Worm (Caenorhabditis elegans) whole organism, L1 larva: ENCODE data around the gene F48G7.8.

ENCODE experiments used
- ceh-82 ChIP-seq, 3 experiments: fragments of 150-350 bp in 1 of 3; sonication (generic microtip) in 2 of 3; optimal IDR thresholded peaks; 2 replicates each; lab custom pipeline; 2014 to 2017; ENCODE audit warnings: missing biosample characterization in 3 of 3, missing genetic modification characterization in 3 of 3
- elt-3 ChIP-seq, 6 experiments: fragments of 150-350 bp in 1 of 6; sonication (generic microtip); optimal IDR thresholded peaks; 2 replicates each; lab custom pipeline; 2017 to 2018; ENCODE audit warnings: missing biosample characterization in 6 of 6, missing genetic modification characterization in 6 of 6, inconsistent platforms in 1 of 6
- ets-5 ChIP-seq: fragments of 200-800 bp; sonication (Bioruptor generic); IDR thresholded peaks from 2 replicates; pipeline ENCODE4 v1.3.6; 2022; ENCODE audit warnings: missing genetic modification characterization, missing compliant biosample characterization
- fkh-10 ChIP-seq: sonication (generic microtip); optimal IDR thresholded peaks from 2 replicates; lab custom pipeline; 2017; ENCODE audit warnings: missing biosample characterization, missing genetic modification reagents, missing genetic modification characterization
- lin-13 ChIP-seq: fragments of 150-350 bp; optimal IDR thresholded peaks from 2 replicates; lab custom pipeline; 2014; ENCODE audit warnings: missing biosample characterization, missing genetic modification reagents, missing genetic modification characterization
- lin-15B ChIP-seq: fragments of 150-350 bp; sonication (generic microtip); optimal IDR thresholded peaks from 3 replicates; lab custom pipeline; 2014; ENCODE audit warnings: missing biosample characterization, missing genetic modification characterization
- lsy-2 ChIP-seq, 2 experiments: fragments of 150-350 bp; optimal IDR thresholded peaks; 2 replicates each; lab custom pipeline; 2014; ENCODE audit warnings: missing biosample characterization in 2 of 2, missing genetic modification characterization in 2 of 2
- mef-2 ChIP-seq: fragments of 150-350 bp; optimal IDR thresholded peaks from 2 replicates; lab custom pipeline; 2014; ENCODE audit warnings: missing biosample characterization, missing genetic modification characterization
- nhr-11 ChIP-seq: fragments of 150-350 bp; optimal IDR thresholded peaks from 2 replicates; lab custom pipeline; 2014; ENCODE audit warnings: missing biosample characterization, missing genetic modification characterization
- nhr-77 ChIP-seq: fragments of 150-350 bp; optimal IDR thresholded peaks from 2 replicates; lab custom pipeline; 2014; ENCODE audit warnings: missing biosample characterization, missing genetic modification characterization
- nhr-90 ChIP-seq: sonication (generic microtip); optimal IDR thresholded peaks from 2 replicates; lab custom pipeline; 2016; ENCODE audit warnings: mild to moderate bottlenecking, missing genetic modification characterization, missing compliant biosample characterization; ENCODE audit not compliant: poor library complexity
- rnt-1 ChIP-seq: sonication (generic microtip); optimal IDR thresholded peaks from 2 replicates; lab custom pipeline; 2016; ENCODE audit warnings: mild to moderate bottlenecking, missing genetic modification characterization, moderate library complexity, missing compliant biosample characterization
- snpc-4 ChIP-seq: fragments of 150-350 bp; optimal IDR thresholded peaks from 2 replicates; lab custom pipeline; 2014; ENCODE audit warnings: missing biosample characterization, missing genetic modification characterization
- ztf-4 ChIP-seq: fragments of 150-350 bp; optimal IDR thresholded peaks from 2 replicates; lab custom pipeline; 2014; ENCODE audit warnings: missing biosample characterization, missing genetic modification characterization

DNA sequence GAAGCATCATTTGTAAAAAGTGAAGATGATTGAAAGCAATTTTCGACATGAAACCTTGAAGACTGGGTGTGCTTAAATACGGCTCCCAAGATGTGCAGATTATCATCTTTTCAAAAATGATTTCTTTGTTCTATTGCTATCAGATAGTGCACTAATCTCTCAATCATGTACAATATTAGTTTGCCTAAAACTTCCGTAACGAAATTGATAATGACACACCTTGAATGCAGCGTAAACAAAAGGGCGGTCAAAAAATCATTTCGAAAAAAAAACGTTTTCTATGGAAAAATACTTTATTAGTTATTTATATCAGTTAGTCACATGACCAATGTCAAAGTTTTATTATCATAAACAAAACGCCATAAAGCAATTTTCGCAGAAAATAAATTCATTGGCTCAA, 4.6 kb downstream of the F48G7.8 start, which contains the start of gene F48G7.5:
- TF ChIP-seq nhr-77 (tag; lab: Kevin White, UChicago) (no peak), nhr-11 (no peak), snpc-4 (tag; lab: Kevin White, UChicago) (no peak), ztf-4 (tag; lab: Kevin White, UChicago) (no peak), mef-2 (tag; lab: Kevin White, UChicago) (no peak), rnt-1 (tag; lab: Kevin White, UChicago) (no peak), ceh-82 (tag; optimal IDR thresholded peaks at IDR 0.05; lab: Kevin White, UChicago) (no peak), lin-13 (no peak), lsy-2 (tag; optimal IDR thresholded peaks at IDR 0.05; lab: Kevin White, UChicago) (no peak), lin-15B (tag; lab: Kevin White, UChicago) (no peak), nhr-90 (tag; lab: Kevin White, UChicago) (no peak), fkh-10 (GFP tag; lab: Kevin White, UChicago) (no peak), elt-3 (tag; optimal IDR thresholded peaks at IDR 0.05; lab: Kevin White, UChicago) (no peak), ets-5 (no peak)
